Fruit fly (Drosophila melanogaster) whole organism, embryonic: ENCODE measurements around the gene sud1.
A peak's percentile ranks its signal among the peaks of the same experiment; 100 is the strongest.

Experiments used
- Awh ChIP-seq: fragments of 200-800 bp; sonication (Bioruptor generic); IDR thresholded peaks from 2 replicates; pipeline ENCODE4, ENCODE4 v1.3.6; 2022; ENCODE audit warnings: missing biosample characterization, missing genetic modification characterization
- CG10147 ChIP-seq: fragments of 200-800 bp; sonication (Bioruptor generic); optimal IDR thresholded peaks from 2 replicates; lab custom pipeline; 2019; ENCODE audit warnings: missing biosample characterization, mild to moderate bottlenecking, missing genetic modification characterization, moderate library complexity
- CG10979 ChIP-seq: fragments of 200-800 bp; sonication (Bioruptor generic); optimal IDR thresholded peaks from 2 replicates; lab custom pipeline; 2018; ENCODE audit warnings: missing biosample characterization, mild to moderate bottlenecking, missing genetic modification characterization, moderate library complexity
- CG11085 ChIP-seq: fragments of 200-800 bp; sonication (Bioruptor generic); IDR thresholded peaks from 2 replicates; pipeline ENCODE4 v1.3.6; 2022; ENCODE audit warnings: missing biosample characterization, missing genetic modification characterization
- CG11398 ChIP-seq: fragments of 200-800 bp; sonication (Bioruptor generic); optimal IDR thresholded peaks from 2 replicates; lab custom pipeline; 2016; ENCODE audit warnings: missing biosample characterization, missing genetic modification characterization
- CG12219 ChIP-seq: fragments of 200-800 bp; sonication (Bioruptor generic); optimal IDR thresholded peaks from 3 replicates; lab custom pipeline; 2018; ENCODE audit warnings: missing biosample characterization, mild to moderate bottlenecking, missing genetic modification characterization
- CG1603 ChIP-seq: fragments of 200-800 bp; sonication (Bioruptor generic); optimal IDR thresholded peaks from 2 replicates; lab custom pipeline; 2019; ENCODE audit warnings: missing biosample characterization, mild to moderate bottlenecking, missing genetic modification characterization, moderate library complexity
- CG2199 ChIP-seq: fragments of 200-800 bp; sonication (Bioruptor generic); IDR thresholded peaks from 3 replicates; pipeline ENCODE4 v1.3.6; 2022; ENCODE audit warnings: missing biosample characterization, missing genetic modification characterization
- CG31441 ChIP-seq: fragments of 200-800 bp; sonication (Bioruptor generic); IDR thresholded peaks from 2 replicates; pipeline ENCODE4 v1.3.6; 2022; ENCODE audit warnings: missing biosample characterization, missing genetic modification characterization
- CG34376 ChIP-seq: fragments of 200-800 bp; sonication (Bioruptor generic); optimal IDR thresholded peaks from 2 replicates; lab custom pipeline; 2018; ENCODE audit warnings: missing biosample characterization, mild to moderate bottlenecking, missing genetic modification characterization
- CG3838 ChIP-seq: fragments of 200-800 bp; sonication (Bioruptor generic); optimal IDR thresholded peaks from 3 replicates; lab custom pipeline; 2016; ENCODE audit warnings: missing biosample characterization, missing genetic modification characterization
- CG4360 ChIP-seq: fragments of 200-800 bp; sonication (Bioruptor generic); IDR thresholded peaks from 2 replicates; pipeline ENCODE4 v1.3.6; 2022; ENCODE audit warnings: missing biosample characterization, missing genetic modification characterization
- CG4404 ChIP-seq: fragments of 200-800 bp; sonication (Bioruptor generic); IDR thresholded peaks from 2 replicates; pipeline ENCODE4 v1.3.6; 2022; ENCODE audit warnings: missing biosample characterization, missing genetic modification characterization
- CG5245 ChIP-seq: fragments of 200-800 bp; sonication (Bioruptor generic); optimal IDR thresholded peaks from 3 replicates; lab custom pipeline; 2016; ENCODE audit warnings: missing biosample characterization, missing genetic modification characterization
- CG6175 ChIP-seq: fragments of 200-800 bp; sonication (Bioruptor generic); IDR thresholded peaks from 3 replicates; pipeline ENCODE4 v1.3.6; 2022; ENCODE audit warnings: missing biosample characterization, missing genetic modification characterization
- CG6765 ChIP-seq: fragments of 200-800 bp; sonication (Bioruptor generic); optimal IDR thresholded peaks from 3 replicates; lab custom pipeline; 2017; ENCODE audit warnings: missing biosample characterization, mild to moderate bottlenecking, missing genetic modification characterization
- CG7556 ChIP-seq: fragments of 200-800 bp; sonication (Bioruptor generic); optimal IDR thresholded peaks from 2 replicates; lab custom pipeline; 2017; ENCODE audit warnings: missing biosample characterization, mild to moderate bottlenecking, missing genetic modification characterization
- CG8290 ChIP-seq, 3 experiments: fragments of 200-800 bp; sonication (Bioruptor generic); optimal IDR thresholded peaks; 2 replicates each; lab custom pipeline; 2016 to 2019; ENCODE audit warnings: missing biosample characterization in 3 of 3, missing genetic modification characterization in 3 of 3, mild to moderate bottlenecking in 2 of 3, moderate library complexity in 1 of 3
- CHES-1-like ChIP-seq: fragments of 200-800 bp; sonication (Bioruptor generic); optimal IDR thresholded peaks from 2 replicates; lab custom pipeline; 2016; ENCODE audit warnings: missing biosample characterization, missing genetic modification characterization
- Fer3 ChIP-seq: fragments of 200-800 bp; sonication (Bioruptor generic); optimal IDR thresholded peaks from 2 replicates; lab custom pipeline; 2018; ENCODE audit warnings: missing biosample characterization, mild to moderate bottlenecking, missing genetic modification characterization, moderate library complexity
- Hmr ChIP-seq: fragments of 200-800 bp; sonication (Bioruptor generic); optimal IDR thresholded peaks from 3 replicates; lab custom pipeline; 2017; ENCODE audit warnings: mild to moderate bottlenecking, missing biosample characterization, missing genetic modification reagents, missing genetic modification characterization
- Hr78 ChIP-seq, 2 experiments: fragments of 200-800 bp in 1 of 2; fragments of >200 bp in 1 of 2; sonication (Bioruptor generic) in 1 of 2; optimal IDR thresholded peaks; 2 replicates each; lab custom pipeline; 2017 to 2019; ENCODE audit warnings: missing biosample characterization in 2 of 2, missing genetic modification characterization in 2 of 2, mild to moderate bottlenecking in 1 of 2, moderate library complexity in 1 of 2
- MESR4 ChIP-seq: fragments of 200-800 bp; sonication (Bioruptor generic); optimal IDR thresholded peaks from 2 replicates; lab custom pipeline; 2018; ENCODE audit warnings: missing biosample characterization, mild to moderate bottlenecking, missing genetic modification characterization, moderate library complexity
- NC2α ChIP-seq: fragments of 200-800 bp; sonication (Bioruptor generic); optimal IDR thresholded peaks from 2 replicates; lab custom pipeline; 2016; ENCODE audit warnings: missing biosample characterization, missing genetic modification characterization
- NC2β ChIP-seq: fragments of 200-800 bp; sonication (Bioruptor generic); optimal IDR thresholded peaks from 2 replicates; lab custom pipeline; 2016; ENCODE audit warnings: missing biosample characterization, missing genetic modification characterization
- Nf-YB ChIP-seq: fragments of 200-800 bp; sonication (Bioruptor generic); optimal IDR thresholded peaks from 3 replicates; lab custom pipeline; 2019; ENCODE audit warnings: missing biosample characterization, mild to moderate bottlenecking, missing genetic modification characterization, moderate library complexity
- Sry-β ChIP-seq: fragments of 200-800 bp; sonication (Bioruptor generic); optimal IDR thresholded peaks from 2 replicates; lab custom pipeline; 2018; ENCODE audit warnings: missing biosample characterization, mild to moderate bottlenecking, missing genetic modification characterization, moderate library complexity
- Usf ChIP-seq: fragments of 200-800 bp; sonication (Bioruptor generic); optimal IDR thresholded peaks from 2 replicates; lab custom pipeline; 2017; ENCODE audit warnings: missing genotype, missing biosample characterization, missing genetic modification characterization
- crol ChIP-seq: fragments of 200-800 bp; sonication (Bioruptor generic); IDR thresholded peaks from 2 replicates; pipeline ENCODE4 v1.3.6; 2022; ENCODE audit warnings: missing biosample characterization, missing genetic modification characterization
- da ChIP-seq: fragments of 200-800 bp; sonication (Bioruptor generic); optimal IDR thresholded peaks from 2 replicates; lab custom pipeline; 2016; ENCODE audit warnings: missing biosample characterization, missing genetic modification characterization
- dmrt11E ChIP-seq: fragments of 200-800 bp; sonication (Bioruptor generic); optimal IDR thresholded peaks from 3 replicates; lab custom pipeline; 2018; ENCODE audit warnings: missing biosample characterization, mild to moderate bottlenecking, missing genetic modification characterization, moderate library complexity
- eyg ChIP-seq: fragments of 200-800 bp; sonication (Bioruptor generic); optimal IDR thresholded peaks from 3 replicates; lab custom pipeline; 2016; ENCODE audit warnings: missing biosample characterization, missing genetic modification characterization
- fd96Cb ChIP-seq: fragments of 200-800 bp; sonication (Bioruptor generic); optimal IDR thresholded peaks from 2 replicates; lab custom pipeline; 2018; ENCODE audit warnings: missing biosample characterization, mild to moderate bottlenecking, missing genetic modification characterization, moderate library complexity
- fru ChIP-seq: fragments of >200 bp; optimal IDR thresholded peaks from 2 replicates; lab custom pipeline; 2017
- grau ChIP-seq: fragments of 200-800 bp; optimal IDR thresholded peaks from 3 replicates; lab custom pipeline; 2019; ENCODE audit warnings: missing biosample characterization, mild to moderate bottlenecking, missing genetic modification characterization, moderate library complexity
- gro ChIP-seq: fragments of 200-800 bp; sonication (Bioruptor generic); optimal IDR thresholded peaks from 2 replicates; lab custom pipeline; 2016; ENCODE audit warnings: missing biosample characterization, missing genetic modification characterization
- hkb ChIP-seq, 2 experiments: fragments of 200-800 bp in 1 of 2; fragments of >200 bp in 1 of 2; sonication (Bioruptor generic) in 1 of 2; IDR thresholded peaks in 1 of 2; optimal IDR thresholded peaks in 1 of 2; 2 replicates each; pipeline versions ENCODE4 v1.3.6 to Lab custom; 2017 to 2022; ENCODE audit warnings: missing biosample characterization in 1 of 2, missing genetic modification characterization in 1 of 2
- ind ChIP-seq: fragments of 200-800 bp; sonication (Bioruptor generic); optimal IDR thresholded peaks from 3 replicates; lab custom pipeline; 2016; ENCODE audit warnings: missing biosample characterization, missing genetic modification characterization
- mirr ChIP-seq: fragments of 200-800 bp; sonication (Bioruptor generic); optimal IDR thresholded peaks from 3 replicates; lab custom pipeline; 2018; ENCODE audit warnings: missing biosample characterization, mild to moderate bottlenecking, missing genetic modification characterization
- nerfin-2 ChIP-seq: fragments of 200-800 bp; sonication (Bioruptor generic); IDR thresholded peaks from 2 replicates; pipeline ENCODE4 v1.3.6; 2022; ENCODE audit warnings: missing biosample characterization, missing genetic modification characterization; ENCODE audit not compliant: partially characterized antibody
- pho ChIP-seq: fragments of 200-800 bp; sonication (Bioruptor generic); optimal IDR thresholded peaks from 2 replicates; lab custom pipeline; 2016; ENCODE audit warnings: missing biosample characterization, missing genetic modification characterization
- rib ChIP-seq: fragments of 200-800 bp; sonication (Bioruptor generic); IDR thresholded peaks from 2 replicates; pipeline ENCODE4 v1.3.6; 2022; ENCODE audit warnings: missing biosample characterization, missing genetic modification characterization
- sima ChIP-seq: fragments of 200-800 bp; sonication (Bioruptor generic); optimal IDR thresholded peaks from 2 replicates; lab custom pipeline; 2016; ENCODE audit warnings: missing biosample characterization, missing genetic modification characterization
- trem ChIP-seq: fragments of 200-800 bp; optimal IDR thresholded peaks from 3 replicates; lab custom pipeline; 2019; ENCODE audit warnings: missing biosample characterization, mild to moderate bottlenecking, missing genetic modification characterization, moderate library complexity
- tup ChIP-seq: fragments of 200-800 bp; sonication (Bioruptor generic); optimal IDR thresholded peaks from 2 replicates; lab custom pipeline; 2016; ENCODE audit warnings: missing biosample characterization, mild to moderate bottlenecking, missing genetic modification characterization, moderate library complexity

Gene sud1

dm6 chr3R:24875939-24876842, 41.5 kb downstream of the sud1 start, which contains the start of gene CG3744 (continued):
- TF ChIP-seq CG8290 (GFP tag; optimal IDR thresholded peaks at IDR 0.05; lab: Kevin White, UChicago) (peak; percentile 83), CG8290 (tag; optimal IDR thresholded peaks at IDR 0.05; lab: Kevin White, UChicago) (peak in 1 of 2 experiments; percentile 17), CG31441 (GFP tag; lab: Robert Waterston, UW) (peak; percentile 89), CG34376 (peak; percentile 74), MESR4 (GFP tag; lab: Kevin White, UChicago) (peak; percentile 60)

dm6 chr3R:24870389-24871048, 47.1 kb downstream of the sud1 start, which contains the start of gene CycB3:
CycB3 (minus strand) TSS chr3R:24870816.
- TF ChIP-seq CG4360 (GFP tag; lab: Robert Waterston, UW) (0 out of 2 replicates have a peak, but pooled peaks have one; percentile 22), CG1603 (peak; percentile 91), CG11398 (GFP tag; lab: Kevin White, UChicago) (no peak), Awh (GFP tag; lab: Robert Waterston, UW) (no peak), trem (peak; percentile 79), Hr78 (GFP tag; optimal IDR thresholded peaks at IDR 0.05; lab: Kevin White, UChicago) (no peak), CG5245 (GFP tag; lab: Kevin White, UChicago) (no peak), gro (GFP tag; lab: Kevin White, UChicago) (no peak), NC2β (GFP tag; lab: Kevin White, UChicago) (peak; percentile 51), CHES-1-like (GFP tag; lab: Kevin White, UChicago) (peak; percentile 39), NC2α (GFP tag; lab: Kevin White, UChicago) (no peak), CG4404 (GFP tag; lab: Robert Waterston, UW) (no peak), fru (lab: Kevin White, UChicago) (no peak), Sry-β (no peak), CG2199 (GFP tag; lab: Robert Waterston, UW) (no peak), hkb (optimal IDR thresholded peaks at IDR 0.05; lab: Kevin White, UChicago) (no peak), hkb (GFP tag; IDR thresholded peaks at IDR 0.05; lab: Robert Waterston, UW) (0 out of 2 replicates have a peak, but pooled peaks have one; percentile 9), nerfin-2 (0 out of 2 replicates have a peak, but pooled peaks have one; percentile 19), Fer3 (no peak), Hmr (GFP tag; lab: Kevin White, UChicago) (peak; percentile 42), grau (tag; lab: Kevin White, UChicago) (peak; percentile 16), Nf-YB (no peak), CG3838 (GFP tag; lab: Kevin White, UChicago) (no peak), CG11085 (GFP tag; lab: Robert Waterston, UW) (no peak), eyg (no peak), sima (no peak), mirr (GFP tag; lab: Kevin White, UChicago) (peak; percentile 22), CG10979 (tag; lab: Kevin White, UChicago) (peak; percentile 41), tup (no peak), Usf (GFP tag; lab: Kevin White, UChicago) (no peak), ind (no peak), CG6765 (GFP tag; lab: Kevin White, UChicago) (peak; percentile 9), dmrt11E (tag; lab: Kevin White, UChicago) (peak; percentile 31), CG6175 (GFP tag; lab: Robert Waterston, UW) (no peak), pho (GFP tag; lab: Kevin White, UChicago) (no peak), CG7556 (GFP tag; lab: Kevin White, UChicago) (no peak), CG10147 (GFP tag; lab: Kevin White, UChicago) (no peak), crol (GFP tag; lab: Robert Waterston, UW) (no peak), CG12219 (peak; percentile 26), da (GFP tag; lab: Kevin White, UChicago) (peak; percentile 34), rib (no peak), fd96Cb (no peak)
